Worm (Caenorhabditis elegans) whole organism, L2 larva: Measurements from ENCODE around the gene txt-18.
A peak's percentile ranks its signal among the peaks of the same experiment; 100 is the strongest.

Experiments used
- C34F6.9 ChIP-seq: fragments of 150-350 bp; optimal IDR thresholded peaks from 2 replicates; lab custom pipeline; 2014; ENCODE audit warnings: missing biosample characterization, missing genetic modification characterization
- F13H6.1 ChIP-seq: sonication (generic microtip); optimal IDR thresholded peaks from 2 replicates; lab custom pipeline; 2016; ENCODE audit warnings: missing genetic modification characterization, missing compliant biosample characterization
- R02D3.7 ChIP-seq: fragments of 150-350 bp; optimal IDR thresholded peaks from 2 replicates; lab custom pipeline; 2014; ENCODE audit warnings: missing biosample characterization, missing genetic modification characterization
- Y55F3AM.14 ChIP-seq: fragments of 200-800 bp; sonication (Bioruptor generic); optimal IDR thresholded peaks from 2 replicates; lab custom pipeline; 2018; ENCODE audit warnings: mild to moderate bottlenecking, missing genetic modification characterization, missing compliant biosample characterization
- alr-1 ChIP-seq: fragments of 150-350 bp; optimal IDR thresholded peaks from 2 replicates; lab custom pipeline; 2014; ENCODE audit warnings: missing biosample characterization, missing genetic modification characterization
- aly-2 ChIP-seq: fragments of 150-350 bp; optimal IDR thresholded peaks from 2 replicates; lab custom pipeline; 2014; ENCODE audit warnings: missing biosample characterization, missing genetic modification characterization
- ama-1 ChIP-seq: fragments of 150-350 bp; optimal IDR thresholded peaks from 2 replicates; lab custom pipeline; 2018; ENCODE audit warnings: inconsistent platforms
- blmp-1 ChIP-seq: sonication (generic microtip); optimal IDR thresholded peaks from 2 replicates; lab custom pipeline; 2017; ENCODE audit warnings: missing genetic modification characterization, mild to moderate bottlenecking, missing compliant biosample characterization, antibody characterized with exemption, moderate library complexity; ENCODE audit not compliant: insufficient read depth
- ceh-16 ChIP-seq: fragments of 150-350 bp; optimal IDR thresholded peaks from 2 replicates; lab custom pipeline; 2014; ENCODE audit warnings: missing biosample characterization, missing genetic modification characterization
- ceh-82 ChIP-seq: fragments of 150-350 bp; optimal IDR thresholded peaks from 2 replicates; lab custom pipeline; 2014; ENCODE audit warnings: missing biosample characterization, missing genetic modification characterization
- crh-2 ChIP-seq: sonication (generic microtip); optimal IDR thresholded peaks from 2 replicates; lab custom pipeline; 2017; ENCODE audit warnings: missing biosample characterization, missing genetic modification characterization
- dmd-4 ChIP-seq: sonication (generic microtip); optimal IDR thresholded peaks from 2 replicates; lab custom pipeline; 2017; ENCODE audit warnings: missing biosample characterization, missing genetic modification characterization
- egl-27 ChIP-seq: sonication (generic microtip); optimal IDR thresholded peaks from 3 replicates; lab custom pipeline; 2017; ENCODE audit warnings: missing biosample characterization, missing genetic modification reagents, missing genetic modification characterization
- elt-1 ChIP-seq: fragments of 150-350 bp; optimal IDR thresholded peaks from 2 replicates; lab custom pipeline; 2014; ENCODE audit warnings: missing biosample characterization, missing genetic modification characterization
- elt-3 ChIP-seq: sonication (generic microtip); optimal IDR thresholded peaks from 2 replicates; lab custom pipeline; 2017; ENCODE audit warnings: missing biosample characterization, missing genetic modification characterization
- fos-1 ChIP-seq: fragments of 150-350 bp; optimal IDR thresholded peaks from 2 replicates; lab custom pipeline; 2014; ENCODE audit warnings: missing biosample characterization, missing genetic modification characterization
- gmeb-1 ChIP-seq: fragments of 150-350 bp; optimal IDR thresholded peaks from 2 replicates; lab custom pipeline; 2014; ENCODE audit warnings: missing biosample characterization, missing genetic modification characterization
- lin-11 ChIP-seq: fragments of 150-350 bp; sonication (generic microtip); optimal IDR thresholded peaks from 2 replicates; lab custom pipeline; 2014; ENCODE audit warnings: missing biosample characterization, missing genetic modification characterization, inconsistent platforms, mixed read lengths
- lin-13 ChIP-seq: fragments of 150-350 bp; optimal IDR thresholded peaks from 2 replicates; lab custom pipeline; 2014; ENCODE audit warnings: missing biosample characterization, missing genetic modification reagents, missing genetic modification characterization
- lin-39 ChIP-seq: fragments of 150-350 bp; optimal IDR thresholded peaks from 2 replicates; lab custom pipeline; 2014; ENCODE audit warnings: missing biosample characterization, missing genetic modification reagents, missing genetic modification characterization
- lsy-2 ChIP-seq, 2 experiments: fragments of 150-350 bp in 1 of 2; sonication (generic microtip) in 1 of 2; optimal IDR thresholded peaks; 2 replicates each; lab custom pipeline; 2014 to 2017; ENCODE audit warnings: missing biosample characterization in 2 of 2, missing genetic modification characterization in 2 of 2
- mab-5 ChIP-seq: fragments of 150-350 bp; optimal IDR thresholded peaks from 2 replicates; lab custom pipeline; 2014; ENCODE audit warnings: missing biosample characterization, missing genetic modification characterization
- mdl-1 ChIP-seq, 2 experiments: fragments of 150-350 bp in 1 of 2; sonication (generic microtip) in 1 of 2; optimal IDR thresholded peaks; 2 replicates each; lab custom pipeline; 2017; ENCODE audit warnings: missing biosample characterization in 2 of 2, missing genetic modification characterization in 2 of 2
- nhr-10 ChIP-seq: sonication (generic microtip); optimal IDR thresholded peaks from 2 replicates; lab custom pipeline; 2017; ENCODE audit warnings: missing biosample characterization, missing genetic modification characterization
- nhr-11 ChIP-seq: fragments of 150-350 bp; optimal IDR thresholded peaks from 2 replicates; lab custom pipeline; 2014; ENCODE audit warnings: missing biosample characterization, missing genetic modification characterization
- nhr-12 ChIP-seq: fragments of 150-350 bp; optimal IDR thresholded peaks from 2 replicates; lab custom pipeline; 2014; ENCODE audit warnings: missing biosample characterization, missing genetic modification characterization
- nhr-129 ChIP-seq: fragments of 150-350 bp; optimal IDR thresholded peaks from 2 replicates; lab custom pipeline; 2014; ENCODE audit warnings: missing biosample characterization, missing genetic modification characterization
- nhr-21 ChIP-seq: fragments of 150-350 bp; optimal IDR thresholded peaks from 2 replicates; lab custom pipeline; 2014; ENCODE audit warnings: missing biosample characterization, missing genetic modification characterization
- nhr-23 ChIP-seq: fragments of 150-350 bp; optimal IDR thresholded peaks from 2 replicates; lab custom pipeline; 2014; ENCODE audit warnings: missing biosample characterization, missing genetic modification reagents, missing genetic modification characterization
- nhr-237 ChIP-seq: fragments of 150-350 bp; optimal IDR thresholded peaks from 2 replicates; lab custom pipeline; 2014; ENCODE audit warnings: missing biosample characterization, missing genetic modification characterization
- nhr-25 ChIP-seq: fragments of 150-350 bp; sonication (generic microtip); optimal IDR thresholded peaks from 3 replicates; lab custom pipeline; 2014; ENCODE audit warnings: missing biosample characterization, missing genetic modification characterization
- nhr-77 ChIP-seq: fragments of 150-350 bp; optimal IDR thresholded peaks from 2 replicates; lab custom pipeline; 2014; ENCODE audit warnings: missing biosample characterization, missing genetic modification characterization
- peb-1 ChIP-seq: fragments of 150-350 bp; optimal IDR thresholded peaks from 2 replicates; lab custom pipeline; 2014; ENCODE audit warnings: missing biosample characterization, missing genetic modification characterization
- sem-4 ChIP-seq: fragments of 150-350 bp; optimal IDR thresholded peaks from 2 replicates; lab custom pipeline; 2014; ENCODE audit warnings: missing biosample characterization, missing genetic modification reagents, missing genetic modification characterization
- sma-3 ChIP-seq: sonication (generic microtip); optimal IDR thresholded peaks from 2 replicates; lab custom pipeline; 2016; ENCODE audit warnings: missing genetic modification reagents, missing genetic modification characterization, missing compliant biosample characterization
- sma-9 ChIP-seq, 2 experiments: fragments of 150-350 bp in 1 of 2; sonication (generic microtip) in 1 of 2; optimal IDR thresholded peaks; 2 replicates each; lab custom pipeline; 2014 to 2016; ENCODE audit warnings: missing genetic modification characterization in 2 of 2, mild to moderate bottlenecking in 1 of 2, missing biosample characterization in 1 of 2, missing compliant biosample characterization in 1 of 2, missing genetic modification reagents in 1 of 2, moderate library complexity in 1 of 2
- snpc-4 ChIP-seq: fragments of 150-350 bp; optimal IDR thresholded peaks from 2 replicates; lab custom pipeline; 2014; ENCODE audit warnings: missing biosample characterization, missing genetic modification characterization
- unc-39 ChIP-seq: fragments of 150-350 bp; optimal IDR thresholded peaks from 2 replicates; lab custom pipeline; 2014; ENCODE audit warnings: missing biosample characterization, missing genetic modification characterization
- unc-55 ChIP-seq: fragments of 150-350 bp; sonication (generic microtip); optimal IDR thresholded peaks from 3 replicates; lab custom pipeline; 2014; ENCODE audit warnings: missing biosample characterization, missing genetic modification reagents, missing genetic modification characterization
- unc-62 ChIP-seq: fragments of 150-350 bp; optimal IDR thresholded peaks from 2 replicates; lab custom pipeline; 2014; ENCODE audit warnings: missing biosample characterization, missing genetic modification reagents, missing genetic modification characterization
- zag-1 ChIP-seq: fragments of 150-350 bp; optimal IDR thresholded peaks from 2 replicates; lab custom pipeline; 2014; ENCODE audit warnings: missing biosample characterization, missing genetic modification characterization
- ztf-1 ChIP-seq: fragments of 200-800 bp; sonication (Bioruptor generic); conservative IDR thresholded peaks from 2 replicates; pipeline ENCODE4 v1.3.6; 2022; ENCODE audit warnings: missing genetic modification characterization, missing compliant biosample characterization
- ztf-11 ChIP-seq: sonication (generic microtip); optimal IDR thresholded peaks from 2 replicates; lab custom pipeline; 2017; ENCODE audit warnings: missing biosample characterization, missing genetic modification characterization
- ztf-4 ChIP-seq: fragments of 150-350 bp; optimal IDR thresholded peaks from 2 replicates; lab custom pipeline; 2014; ENCODE audit warnings: missing biosample characterization, missing genetic modification characterization

Gene txt-18

ce11 chrII:6376693-6377092 is 32.8 kb downstream of the txt-18 start:
- TF ChIP-seq nhr-10 (tag; lab: Kevin White, UChicago), result no peak
- TF ChIP-seq ztf-4 (tag; lab: Kevin White, UChicago), result no peak
- TF ChIP-seq alr-1 (tag; lab: Kevin White, UChicago), result no peak
- no peak for TF ChIP-seq snpc-4 (tag; lab: Kevin White, UChicago)
- no peak for TF ChIP-seq nhr-77 (tag; lab: Kevin White, UChicago)
- no peak for TF ChIP-seq unc-39 (tag; lab: Kevin White, UChicago)
- no peak for TF ChIP-seq crh-2 (tag; lab: Kevin White, UChicago)
- TF ChIP-seq C34F6.9 (tag; lab: Kevin White, UChicago), result no peak
- no peak for TF ChIP-seq lin-13 (GFP tag; lab: Kevin White, UChicago)
- TF ChIP-seq lsy-2 (tag; optimal IDR thresholded peaks at IDR 0.05; lab: Kevin White, UChicago), result no peak
- TF ChIP-seq nhr-237 (tag; lab: Kevin White, UChicago), result no peak
- TF ChIP-seq R02D3.7, result no peak

ce11 chrII:6377381-6377948 is 33.6 kb downstream of the txt-18 start:
- TF ChIP-seq nhr-21, result no peak
- no peak for TF ChIP-seq gmeb-1
- no peak for TF ChIP-seq unc-62 (GFP tag; lab: Kevin White, UChicago)
- no peak for TF ChIP-seq ama-1 (lab: Kevin White, UChicago)
- no peak for TF ChIP-seq ztf-1
- no peak for TF ChIP-seq ztf-11 (tag; lab: Kevin White, UChicago)
- TF ChIP-seq nhr-237 (tag; lab: Kevin White, UChicago), result no peak
- no peak for TF ChIP-seq nhr-25 (tag; lab: Kevin White, UChicago)
- no peak for TF ChIP-seq F13H6.1 (tag; lab: Kevin White, UChicago)
- no peak for TF ChIP-seq zag-1 (tag; lab: Kevin White, UChicago)
- TF ChIP-seq C34F6.9 (tag; lab: Kevin White, UChicago), result no peak
- TF ChIP-seq sma-9 (GFP tag; optimal IDR thresholded peaks at IDR 0.05; lab: Kevin White, UChicago), result peak; percentile 11
- no peak for TF ChIP-seq sma-9 (tag; optimal IDR thresholded peaks at IDR 0.05; lab: Kevin White, UChicago)
- no peak for TF ChIP-seq lin-13 (GFP tag; lab: Kevin White, UChicago)
- peak; percentile 8 for TF ChIP-seq nhr-129 (tag; lab: Kevin White, UChicago)
- TF ChIP-seq lsy-2 (tag; optimal IDR thresholded peaks at IDR 0.05; lab: Kevin White, UChicago), result no peak
- TF ChIP-seq alr-1 (tag; lab: Kevin White, UChicago), result no peak
- TF ChIP-seq nhr-77 (tag; lab: Kevin White, UChicago), result no peak
- TF ChIP-seq nhr-12 (tag; lab: Kevin White, UChicago), result no peak
- no peak for TF ChIP-seq ztf-4 (tag; lab: Kevin White, UChicago)
- no peak for TF ChIP-seq mab-5 (tag; lab: Kevin White, UChicago)
- TF ChIP-seq unc-55 (GFP tag; lab: Kevin White, UChicago), result no peak
- TF ChIP-seq peb-1 (tag; lab: Kevin White, UChicago), result no peak
- TF ChIP-seq nhr-11 (tag; lab: Kevin White, UChicago), result no peak
- peak; percentile 40 for TF ChIP-seq crh-2 (tag; lab: Kevin White, UChicago)
- TF ChIP-seq aly-2 (tag; lab: Kevin White, UChicago), result no peak
- no peak for TF ChIP-seq ceh-16 (tag; lab: Kevin White, UChicago)
- TF ChIP-seq nhr-10 (tag; lab: Kevin White, UChicago), result no peak
- TF ChIP-seq mdl-1 (tag; optimal IDR thresholded peaks at IDR 0.05; lab: Kevin White, UChicago), result no peak
- TF ChIP-seq sem-4 (tag; lab: Kevin White, UChicago), result no peak
- TF ChIP-seq elt-1 (tag; lab: Kevin White, UChicago), result no peak
- TF ChIP-seq blmp-1 (tag; lab: Kevin White, UChicago), result peak; percentile 29
- no peak for TF ChIP-seq Y55F3AM.14 (GFP tag; lab: Kevin White, UChicago)
- TF ChIP-seq elt-3, result no peak
- no peak for TF ChIP-seq lin-39 (tag; lab: Kevin White, UChicago)
- no peak for TF ChIP-seq lin-11 (tag; lab: Kevin White, UChicago)
- no peak for TF ChIP-seq egl-27 (tag; lab: Kevin White, UChicago)
- TF ChIP-seq R02D3.7, result no peak
- peak; percentile 90 for TF ChIP-seq fos-1 (tag; lab: Kevin White, UChicago)
- no peak for TF ChIP-seq dmd-4 (tag; lab: Kevin White, UChicago)
- no peak for TF ChIP-seq ceh-82 (tag; lab: Kevin White, UChicago)
- TF ChIP-seq sma-3, result no peak
- TF ChIP-seq nhr-23, result no peak
- TF ChIP-seq, all 48 proteins: peak for 5
